Fruit fly (Drosophila melanogaster): ENCODE measurements around the gene CG43138.

- no peak for TF ChIP-seq CG3032 (tag; optimal IDR thresholded peaks at IDR 0.05)
- TF ChIP-seq esn (GFP tag; optimal IDR thresholded peaks at IDR 0.05) = peak; percentile 37
- TF ChIP-seq fd85E (GFP tag; optimal IDR thresholded peaks at IDR 0.05) = no peak
- no peak for TF ChIP-seq achi (GFP tag; optimal IDR thresholded peaks at IDR 0.05)
Measured at dm6 chrX:7523845-7524244, 4.3 kb upstream of the CG43138 start.
